Worm (Caenorhabditis elegans): ENCODE results near the gene ZK669.2.
A peak's percentile ranks its signal among the peaks of the same experiment; 100 is the strongest.

ce11 chrII:7887295-7887694 is 50.7 kb downstream of the ZK669.2 start:
- TF ChIP-seq elt-1 (tag; optimal IDR thresholded peaks at IDR 0.05) (no peak), unc-62 (GFP tag; optimal IDR thresholded peaks at IDR 0.05) (no peak), ZK546.5 (tag; optimal IDR thresholded peaks at IDR 0.05) (no peak), unc-39 (tag; optimal IDR thresholded peaks at IDR 0.05) (no peak), zag-1 (tag; optimal IDR thresholded peaks at IDR 0.05) (no peak), ceh-82 (tag; optimal IDR thresholded peaks at IDR 0.05) (no peak), hmg-11 (tag; optimal IDR thresholded peaks at IDR 0.05) (peak; percentile 36), R02D3.7 (tag; optimal IDR thresholded peaks at IDR 0.05) (no peak), fos-1 (tag; optimal IDR thresholded peaks at IDR 0.05) (no peak)

Measured in whole organism, L3 larva.